Worm (Caenorhabditis elegans) whole organism, L1 larva: ENCODE measurements around the gene Y37H2A.18.

Experiments used
- C04F5.9 ChIP-seq: sonication (generic microtip); optimal IDR thresholded peaks from 2 replicates; lab custom pipeline; 2016; ENCODE audit warnings: missing genetic modification characterization, missing compliant biosample characterization
- F16B12.6 ChIP-seq: fragments of 150-350 bp; optimal IDR thresholded peaks from 2 replicates; lab custom pipeline; 2014; ENCODE audit warnings: missing biosample characterization, missing genetic modification characterization
- blmp-1 ChIP-seq: fragments of 150-350 bp; optimal IDR thresholded peaks from 2 replicates; lab custom pipeline; 2014; ENCODE audit warnings: missing biosample characterization, missing genetic modification characterization
- ceh-8 ChIP-seq: fragments of 200-800 bp; sonication (Bioruptor generic); optimal IDR thresholded peaks from 2 replicates; lab custom pipeline; 2018; ENCODE audit warnings: mild to moderate bottlenecking, missing genetic modification characterization, moderate library complexity, missing compliant biosample characterization
- ceh-82 ChIP-seq, 3 experiments: fragments of 150-350 bp in 1 of 3; sonication (generic microtip) in 2 of 3; optimal IDR thresholded peaks; 2 replicates each; lab custom pipeline; 2014 to 2017; ENCODE audit warnings: missing biosample characterization in 3 of 3, missing genetic modification characterization in 3 of 3
- ceh-88 ChIP-seq: fragments of 200-800 bp; sonication (Bioruptor generic); IDR thresholded peaks from 2 replicates; pipeline ENCODE4 v1.3.6; 2022; ENCODE audit warnings: missing genetic modification characterization, missing compliant biosample characterization
- ces-1 ChIP-seq: fragments of 150-350 bp; optimal IDR thresholded peaks from 2 replicates; lab custom pipeline; 2014; ENCODE audit warnings: missing biosample characterization, missing genetic modification reagents, missing genetic modification characterization
- efl-1 ChIP-seq, 4 experiments: fragments of 150-350 bp; optimal IDR thresholded peaks in 3 of 4; peaks in 1 of 4; 1 replicate in 1 of 4; 2 replicates in 3 of 4; lab custom pipeline; 2014; ENCODE audit warnings: missing biosample characterization in 2 of 4, missing genetic modification characterization in 2 of 4, missing genetic modification reagents in 2 of 4
- efl-3 ChIP-seq: fragments of 200-800 bp; sonication (Bioruptor generic); optimal IDR thresholded peaks from 2 replicates; lab custom pipeline; 2018; ENCODE audit warnings: mild to moderate bottlenecking, missing genetic modification characterization, missing compliant biosample characterization
- elt-3 ChIP-seq, 6 experiments: fragments of 150-350 bp in 1 of 6; sonication (generic microtip); optimal IDR thresholded peaks; 2 replicates each; lab custom pipeline; 2017 to 2018; ENCODE audit warnings: missing biosample characterization in 6 of 6, missing genetic modification characterization in 6 of 6, inconsistent platforms in 1 of 6
- ets-5 ChIP-seq: fragments of 200-800 bp; sonication (Bioruptor generic); IDR thresholded peaks from 2 replicates; pipeline ENCODE4 v1.3.6; 2022; ENCODE audit warnings: missing genetic modification characterization, missing compliant biosample characterization
- fkh-4 ChIP-seq: sonication (generic microtip); optimal IDR thresholded peaks from 2 replicates; lab custom pipeline; 2016; ENCODE audit warnings: missing compliant biosample characterization, missing genetic modification characterization, borderline replicate concordance
- fkh-8 ChIP-seq: sonication (generic microtip); optimal IDR thresholded peaks from 2 replicates; lab custom pipeline; 2016; ENCODE audit warnings: mild to moderate bottlenecking, missing genetic modification characterization, missing compliant biosample characterization
- fos-1 ChIP-seq: fragments of 150-350 bp; optimal IDR thresholded peaks from 2 replicates; lab custom pipeline; 2014; ENCODE audit warnings: missing biosample characterization, missing genetic modification characterization
- hlh-17 ChIP-seq: fragments of 200-800 bp; sonication (Bioruptor generic); optimal IDR thresholded peaks from 2 replicates; lab custom pipeline; 2018; ENCODE audit warnings: missing genetic modification characterization, mild to moderate bottlenecking, missing compliant biosample characterization, moderate library complexity, borderline replicate concordance
- irx-1 ChIP-seq: sonication (generic microtip); optimal IDR thresholded peaks from 2 replicates; lab custom pipeline; 2016; ENCODE audit warnings: missing genetic modification characterization, missing compliant biosample characterization
- lin-15B ChIP-seq: fragments of 150-350 bp; sonication (generic microtip); optimal IDR thresholded peaks from 3 replicates; lab custom pipeline; 2014; ENCODE audit warnings: missing biosample characterization, missing genetic modification characterization
- nhr-11 ChIP-seq: fragments of 150-350 bp; optimal IDR thresholded peaks from 2 replicates; lab custom pipeline; 2014; ENCODE audit warnings: missing biosample characterization, missing genetic modification characterization
- nhr-19 ChIP-seq: fragments of 200-800 bp; sonication (Bioruptor generic); conservative IDR thresholded peaks from 2 replicates; pipeline ENCODE4 v1.3.6; 2022; ENCODE audit warnings: missing genetic modification characterization, missing compliant biosample characterization
- nhr-20 ChIP-seq: sonication (generic microtip); optimal IDR thresholded peaks from 2 replicates; lab custom pipeline; 2016; ENCODE audit warnings: mild to moderate bottlenecking, missing genetic modification characterization, missing compliant biosample characterization
- nhr-237 ChIP-seq: fragments of 150-350 bp; optimal IDR thresholded peaks from 2 replicates; lab custom pipeline; 2014; ENCODE audit warnings: missing biosample characterization, missing genetic modification characterization
- nhr-85 ChIP-seq: sonication (generic microtip); peaks from one replicate; lab custom pipeline; 2016; ENCODE audit warnings: missing genetic modification characterization, inconsistent platforms, missing compliant biosample characterization
- rnt-1 ChIP-seq: sonication (generic microtip); optimal IDR thresholded peaks from 2 replicates; lab custom pipeline; 2016; ENCODE audit warnings: mild to moderate bottlenecking, missing genetic modification characterization, moderate library complexity, missing compliant biosample characterization
- sup-37 ChIP-seq: fragments of 200-800 bp; sonication (Bioruptor generic); optimal IDR thresholded peaks from 2 replicates; lab custom pipeline; 2018; ENCODE audit warnings: mild to moderate bottlenecking, missing genetic modification characterization, missing compliant biosample characterization
- swsn-7 ChIP-seq: sonication (generic microtip); optimal IDR thresholded peaks from 2 replicates; lab custom pipeline; 2016; ENCODE audit warnings: missing genetic modification characterization, missing compliant biosample characterization
- unc-62 ChIP-seq: fragments of 150-350 bp; optimal IDR thresholded peaks from 2 replicates; lab custom pipeline; 2014; ENCODE audit warnings: missing biosample characterization, missing genetic modification reagents, missing genetic modification characterization
- unc-86 ChIP-seq: sonication (generic microtip); optimal IDR thresholded peaks from 2 replicates; lab custom pipeline; 2016; ENCODE audit warnings: missing genetic modification characterization, missing compliant biosample characterization
- vab-15 ChIP-seq: sonication (generic microtip); optimal IDR thresholded peaks from 2 replicates; lab custom pipeline; 2017; ENCODE audit warnings: missing genotype, mild to moderate bottlenecking, missing genetic modification characterization, missing compliant biosample characterization
- ztf-4 ChIP-seq: fragments of 150-350 bp; optimal IDR thresholded peaks from 2 replicates; lab custom pipeline; 2014; ENCODE audit warnings: missing biosample characterization, missing genetic modification characterization

The Y37H2A.18 gene

ce11 chrV:18137679-18138078 lies 4.6 kb upstream of the Y37H2A.18 start:
- TF ChIP-seq efl-3 (GFP tag; lab: Kevin White, UChicago): no peak
- no peak for TF ChIP-seq hlh-17
- TF ChIP-seq rnt-1 (tag; lab: Kevin White, UChicago): no peak
- no peak for TF ChIP-seq fkh-8 (tag; lab: Kevin White, UChicago)

- no peak for TF ChIP-seq ceh-82 (tag; optimal IDR thresholded peaks at IDR 0.05; lab: Kevin White, UChicago)
- TF ChIP-seq irx-1 (tag; lab: Kevin White, UChicago): no peak
- no peak for TF ChIP-seq vab-15 (tag; lab: Kevin White, UChicago)
These were observed 1.3 kb upstream of the Y37H2A.18 start, which contains the start of gene Y37H2A.7 for ce11 chrV:18134378-18134777. Gene Y37H2A.7, minus strand, starts transcription at chrV:18134478.

DNA sequence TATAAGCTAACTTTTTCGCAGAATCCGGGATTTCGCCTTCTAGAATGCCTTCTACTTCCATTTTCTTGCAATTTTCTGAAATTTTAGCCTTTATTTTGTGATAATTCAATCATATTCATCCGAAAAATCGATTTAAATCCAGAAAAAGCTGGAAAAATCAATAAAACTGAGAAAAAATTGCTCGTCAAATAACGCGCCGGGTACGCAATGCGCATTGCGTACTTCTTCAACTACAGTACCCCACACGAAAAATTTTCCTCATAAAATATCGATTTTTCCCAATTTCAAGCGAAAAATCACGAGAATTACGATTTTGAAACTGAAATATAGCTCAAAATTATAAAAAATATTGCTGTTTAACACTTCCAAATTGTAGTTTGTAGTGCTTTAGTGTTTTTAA lies 2.0 kb downstream of the Y37H2A.18 start, which contains the start of gene Y37H2A.12:
TSS of gene Y37H2A.12 (minus strand) at position 81 of the 400 bp plus-strand sequence.
- TF ChIP-seq unc-62 (no peak), ces-1 (GFP tag; lab: Kevin White, UChicago) (no peak), ceh-8 (no peak), nhr-11 (tag; lab: Kevin White, UChicago) (no peak), efl-1 (optimal IDR thresholded peaks at IDR 0.05; lab: Kevin White, UChicago) (no peak), efl-1 (GFP tag; optimal IDR thresholded peaks at IDR 0.05 in 1 of 2; lab: Kevin White, UChicago) (no peak), swsn-7 (no peak), ets-5 (no peak), nhr-237 (no peak), ceh-88 (GFP tag; lab: Robert Waterston, UW) (no peak), rnt-1 (tag; lab: Kevin White, UChicago) (no peak), nhr-85 (tag; lab: Kevin White, UChicago) (no peak), lin-15B (tag; lab: Kevin White, UChicago) (no peak), sup-37 (GFP tag; lab: Kevin White, UChicago) (no peak)

ce11 chrV:18128545-18128944 lies 4.5 kb downstream of the Y37H2A.18 start:
- TF ChIP-seq fos-1 (tag; lab: Kevin White, UChicago): no peak

- TF ChIP-seq fos-1 (tag; lab: Kevin White, UChicago) (no peak), hlh-17 (no peak), blmp-1 (tag; lab: Kevin White, UChicago) (no peak), fkh-4 (tag; lab: Kevin White, UChicago) (no peak), fkh-8 (tag; lab: Kevin White, UChicago) (no peak), elt-3 (tag; optimal IDR thresholded peaks at IDR 0.05; lab: Kevin White, UChicago) (no peak), C04F5.9 (tag; lab: Kevin White, UChicago) (no peak), F16B12.6 (tag; lab: Kevin White, UChicago) (no peak), efl-3 (GFP tag; lab: Kevin White, UChicago) (no peak), rnt-1 (tag; lab: Kevin White, UChicago) (no peak), nhr-20 (no peak), nhr-237 (no peak)
These were observed 5.9 kb downstream of the Y37H2A.18 start, which contains the start of gene fbxa-211 for ce11 chrV:18127192-18127591. Gene fbxa-211, plus strand, starts transcription at chrV:18127519.

- TF ChIP-seq unc-86 (tag; lab: Kevin White, UChicago) (no peak), fos-1 (tag; lab: Kevin White, UChicago) (no peak)
These were observed 8.0 kb downstream of the Y37H2A.18 start, which contains the start of gene fbxa-210 for ce11 chrV:18125075-18125474. Gene fbxa-210, plus strand, starts transcription at chrV:18125375.

DNA sequence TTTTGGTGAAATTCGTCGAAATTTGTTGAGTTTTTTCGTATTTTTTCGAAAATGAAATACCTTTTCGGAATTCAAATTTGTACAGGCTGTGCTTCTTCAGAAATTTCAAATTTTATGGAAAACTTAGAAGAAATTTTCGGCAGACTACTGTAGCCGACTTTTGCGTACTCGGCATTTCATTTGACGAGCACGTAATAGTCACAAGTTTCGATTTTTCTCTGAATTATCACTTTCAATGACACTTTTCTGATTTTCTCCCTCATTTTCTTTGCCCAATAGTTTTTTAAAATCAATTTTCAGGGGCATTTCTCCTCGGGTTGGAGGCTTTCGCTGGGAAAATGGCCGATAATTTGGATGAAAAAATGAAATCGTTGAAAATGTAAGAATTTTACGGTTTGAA lies 9.4 kb downstream of the Y37H2A.18 start, which contains the start of gene fbxa-107:
TSS of gene fbxa-107 (plus strand) at position 301 of the 400 bp plus-strand sequence.
- TF ChIP-seq nhr-11 (tag; lab: Kevin White, UChicago) (no peak), C04F5.9 (tag; lab: Kevin White, UChicago) (no peak), nhr-20 (no peak), efl-1 (optimal IDR thresholded peaks at IDR 0.05; lab: Kevin White, UChicago) (no peak), efl-1 (GFP tag; optimal IDR thresholded peaks at IDR 0.05 in 1 of 2; lab: Kevin White, UChicago) (no peak), elt-3 (tag; optimal IDR thresholded peaks at IDR 0.05; lab: Kevin White, UChicago) (no peak), ztf-4 (no peak), nhr-19 (GFP tag; lab: Robert Waterston, UW) (no peak), ces-1 (GFP tag; lab: Kevin White, UChicago) (no peak)
